Worm (Caenorhabditis elegans): Measurements from ENCODE around the gene dmd-4.

Gene dmd-4

ce11 chrX:14813398-14813797, 48.3 kb downstream of the dmd-4 start:
- peak; percentile 58 for TF ChIP-seq ztf-4 (tag; optimal IDR thresholded peaks at IDR 0.05)
- peak; percentile 75 for TF ChIP-seq elt-2 (tag; optimal IDR thresholded peaks at IDR 0.05)
- TF ChIP-seq C04F5.9 (tag; optimal IDR thresholded peaks at IDR 0.05): peak; percentile 23
- no peak for TF ChIP-seq nhr-12 (tag; optimal IDR thresholded peaks at IDR 0.05)
- peak; percentile 75 for TF ChIP-seq aly-2 (tag; optimal IDR thresholded peaks at IDR 0.05)
- peak; percentile 77 for TF ChIP-seq xbp-1 (tag; optimal IDR thresholded peaks at IDR 0.05)
- peak; percentile 81 for TF ChIP-seq zip-4 (GFP tag; optimal IDR thresholded peaks at IDR 0.05)
- peak; percentile 74 for TF ChIP-seq nhr-77 (tag; optimal IDR thresholded peaks at IDR 0.05)
- TF ChIP-seq efl-3 (GFP tag; optimal IDR thresholded peaks at IDR 0.05): no peak
- TF ChIP-seq blmp-1 (tag; optimal IDR thresholded peaks at IDR 0.05): peak; percentile 18
- peak in 1 of 2 experiments; percentile 52 for TF ChIP-seq ztf-11 (tag; optimal IDR thresholded peaks at IDR 0.05)
- TF ChIP-seq swsn-7 (tag; optimal IDR thresholded peaks at IDR 0.05): peak; percentile 79
- TF ChIP-seq unc-62 (GFP tag; optimal IDR thresholded peaks at IDR 0.05): no peak
- no peak for TF ChIP-seq pqm-1 (tag; optimal IDR thresholded peaks at IDR 0.05)
- no peak for TF ChIP-seq hlh-4 (tag; optimal IDR thresholded peaks at IDR 0.05)
- TF ChIP-seq sup-37 (GFP tag; optimal IDR thresholded peaks at IDR 0.05): peak; percentile 66
- no peak for TF ChIP-seq Y116A8C.19 (tag; optimal IDR thresholded peaks at IDR 0.05; ENCODE audit: borderline replicate concordance)
- TF ChIP-seq tlp-1 (tag; optimal IDR thresholded peaks at IDR 0.05): no peak
- no peak for TF ChIP-seq pag-3 (tag; optimal IDR thresholded peaks at IDR 0.05; ENCODE audit: borderline replicate concordance, insufficient read depth)
- peak; percentile 73 for TF ChIP-seq nhr-85 (tag)
- peak; percentile 86 for TF ChIP-seq nhr-71 (tag; optimal IDR thresholded peaks at IDR 0.05)
- TF ChIP-seq skn-1 (tag; optimal IDR thresholded peaks at IDR 0.05): peak; percentile 82
- peak; percentile 84 for TF ChIP-seq tbx-2 (tag; optimal IDR thresholded peaks at IDR 0.05)
- TF ChIP-seq nhr-237 (tag; optimal IDR thresholded peaks at IDR 0.05): no peak
- TF ChIP-seq isw-1 (GFP tag; IDR thresholded peaks at IDR 0.05): peak; percentile 40
- no peak for TF ChIP-seq unc-98 (GFP tag; IDR thresholded peaks at IDR 0.05)
- no peak for TF ChIP-seq sptf-1 (tag; optimal IDR thresholded peaks at IDR 0.05)
- TF ChIP-seq mdl-1 (tag; optimal IDR thresholded peaks at IDR 0.05): peak in 1 of 2 experiments; percentile 43
- TF ChIP-seq sox-4 (tag; optimal IDR thresholded peaks at IDR 0.05): peak; percentile 75
- TF ChIP-seq C16A3.4 (tag; optimal IDR thresholded peaks at IDR 0.05): peak; percentile 81
- peak; percentile 61 for TF ChIP-seq ceh-88 (GFP tag; IDR thresholded peaks at IDR 0.05)
- TF ChIP-seq nhr-76 (tag; optimal IDR thresholded peaks at IDR 0.05): no peak
- peak; percentile 88 for TF ChIP-seq nhr-19 (GFP tag; conservative IDR thresholded peaks at IDR 0.05)
- peak; percentile 64 for TF ChIP-seq nhr-11 (tag; optimal IDR thresholded peaks at IDR 0.05)
- TF ChIP-seq vab-15 (tag; optimal IDR thresholded peaks at IDR 0.05): no peak
- no peak for TF ChIP-seq nhr-28 (tag; optimal IDR thresholded peaks at IDR 0.05)
- TF ChIP-seq lin-14 (GFP tag; optimal IDR thresholded peaks at IDR 0.05): peak; percentile 88
- TF ChIP-seq ces-1 (GFP tag; optimal IDR thresholded peaks at IDR 0.05): no peak
- peak; percentile 66 for TF ChIP-seq lir-3 (tag; optimal IDR thresholded peaks at IDR 0.05; ENCODE audit: poor library complexity)
- peak; percentile 55 for TF ChIP-seq unc-86 (tag; optimal IDR thresholded peaks at IDR 0.05)
- TF ChIP-seq hpl-2 (GFP tag; optimal IDR thresholded peaks at IDR 0.05): peak; percentile 76
- no peak for TF ChIP-seq aha-1 (tag; optimal IDR thresholded peaks at IDR 0.05)
- peak; percentile 72 for TF ChIP-seq pax-3 (tag; optimal IDR thresholded peaks at IDR 0.05)
- peak; percentile 20 to 80 for TF ChIP-seq lin-35 (GFP tag; optimal IDR thresholded peaks at IDR 0.05)
- TF ChIP-seq fkh-4 (tag; optimal IDR thresholded peaks at IDR 0.05; ENCODE audit: borderline replicate concordance): peak; percentile 47
- TF ChIP-seq fkh-10 (GFP tag; optimal IDR thresholded peaks at IDR 0.05): peak; percentile 66
- TF ChIP-seq lsy-2 (tag; optimal IDR thresholded peaks at IDR 0.05): peak; percentile 78 to 79
- TF ChIP-seq F16B12.6 (tag; optimal IDR thresholded peaks at IDR 0.05): no peak
- peak; percentile 79 for TF ChIP-seq mab-9 (GFP tag; IDR thresholded peaks at IDR 0.05)
- no peak for TF ChIP-seq zag-1 (tag; optimal IDR thresholded peaks at IDR 0.05)
- TF ChIP-seq lin-15B (tag; optimal IDR thresholded peaks at IDR 0.05): no peak
- TF ChIP-seq egl-13 (tag; optimal IDR thresholded peaks at IDR 0.05): peak; percentile 80
- TF ChIP-seq elt-3 (tag; optimal IDR thresholded peaks at IDR 0.05): peak in 2 of 6 experiments; percentile 3 to 73
- no peak for TF ChIP-seq mef-2 (tag; optimal IDR thresholded peaks at IDR 0.05)
